Worm (Caenorhabditis elegans): ENCODE measurements around the gene H06H21.37.

Gene H06H21.37

DNA sequence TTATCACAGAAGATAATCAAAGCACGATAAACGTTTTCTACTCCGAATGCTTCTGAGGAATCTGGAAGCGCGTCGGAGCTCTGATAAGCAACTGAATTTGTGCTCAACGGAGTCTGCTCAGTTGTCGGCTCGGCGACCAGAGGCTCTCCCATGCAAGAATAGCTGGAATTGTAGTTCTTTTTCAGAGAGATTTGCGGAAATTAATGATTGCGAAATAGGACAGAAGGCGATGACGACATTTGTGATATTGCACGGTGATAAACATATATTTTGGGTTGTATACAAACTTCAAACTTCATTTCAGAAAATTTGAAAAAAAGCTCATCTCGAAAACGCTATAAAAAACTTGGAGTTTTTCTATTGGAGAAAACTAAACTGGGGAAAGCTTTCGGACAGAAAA lies at the start of gene H06H21.37:
Gene H06H21.37 (minus strand): TSS at position 162 of the 400 bp plus-strand sequence.
- TF ChIP-seq hnd-1 (tag; optimal IDR thresholded peaks at IDR 0.05), result no peak
- no peak for TF ChIP-seq B0310.2 (tag; optimal IDR thresholded peaks at IDR 0.05)
- no peak for TF ChIP-seq scrt-1 (GFP tag; IDR thresholded peaks at IDR 0.05)
- TF ChIP-seq ceh-36 (tag; optimal IDR thresholded peaks at IDR 0.05), result no peak
- TF ChIP-seq tbx-37 (GFP tag; conservative IDR thresholded peaks at IDR 0.05), result no peak
- TF ChIP-seq aly-1 (tag; optimal IDR thresholded peaks at IDR 0.05), result no peak
- TF ChIP-seq ceh-13 (GFP tag; optimal IDR thresholded peaks at IDR 0.05), result no peak
- no peak for TF ChIP-seq ama-1 (optimal IDR thresholded peaks at IDR 0.05)
- no peak for TF ChIP-seq ets-7 (tag; optimal IDR thresholded peaks at IDR 0.05)
- no peak for TF ChIP-seq flt-1 (GFP tag; IDR thresholded peaks at IDR 0.05)
- TF ChIP-seq tra-4 (tag; optimal IDR thresholded peaks at IDR 0.05), result no peak
- TF ChIP-seq F13C5.2 (tag; optimal IDR thresholded peaks at IDR 0.05), result no peak
- no peak for TF ChIP-seq hmg-4 (GFP tag; optimal IDR thresholded peaks at IDR 0.05)
- no peak for TF ChIP-seq hmbx-1 (tag; optimal IDR thresholded peaks at IDR 0.05)
- no peak for TF ChIP-seq tbx-11 (GFP tag; IDR thresholded peaks at IDR 0.05)
- no peak for TF ChIP-seq sea-1 (GFP tag; conservative IDR thresholded peaks at IDR 0.05)
- no peak for TF ChIP-seq pes-1 (GFP tag; IDR thresholded peaks at IDR 0.05)

DNA sequence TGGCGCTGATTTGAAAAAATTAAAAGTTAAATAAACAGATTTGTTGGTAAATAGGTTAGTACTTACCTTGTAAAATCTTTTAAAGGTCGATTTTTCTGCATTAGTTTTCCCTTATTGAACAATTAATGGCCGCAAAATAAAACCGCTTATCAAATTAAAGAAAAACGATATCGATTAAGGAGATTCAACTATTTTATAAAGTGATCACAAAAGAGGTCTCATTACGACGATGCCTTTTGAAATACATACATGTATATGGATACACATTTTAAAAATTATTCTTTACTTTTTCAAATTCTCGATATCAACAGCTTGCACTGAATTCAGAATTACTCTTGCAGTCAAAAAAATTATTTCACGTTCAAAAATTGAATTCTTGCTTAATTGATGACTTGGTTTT lies 48.8 kb upstream of the H06H21.37 start, which contains the start of gene Y17G9A.3:
Gene Y17G9A.3 (minus strand): TSS at position 101 of the 400 bp plus-strand sequence.
- TF ChIP-seq tra-4 (tag; optimal IDR thresholded peaks at IDR 0.05) (no peak), hmbx-1 (tag; optimal IDR thresholded peaks at IDR 0.05) (no peak), tbx-37 (GFP tag; conservative IDR thresholded peaks at IDR 0.05) (no peak), scrt-1 (GFP tag; IDR thresholded peaks at IDR 0.05) (no peak), ceh-13 (GFP tag; optimal IDR thresholded peaks at IDR 0.05) (no peak), ceh-36 (tag; optimal IDR thresholded peaks at IDR 0.05) (no peak), tbx-11 (GFP tag; IDR thresholded peaks at IDR 0.05) (no peak), F13C5.2 (tag; optimal IDR thresholded peaks at IDR 0.05) (no peak), hmg-4 (GFP tag; optimal IDR thresholded peaks at IDR 0.05) (no peak), flt-1 (GFP tag; IDR thresholded peaks at IDR 0.05) (no peak), aly-1 (tag; optimal IDR thresholded peaks at IDR 0.05) (no peak), hnd-1 (tag; optimal IDR thresholded peaks at IDR 0.05) (no peak), pes-1 (GFP tag; IDR thresholded peaks at IDR 0.05) (no peak), B0310.2 (tag; optimal IDR thresholded peaks at IDR 0.05) (no peak)

DNA sequence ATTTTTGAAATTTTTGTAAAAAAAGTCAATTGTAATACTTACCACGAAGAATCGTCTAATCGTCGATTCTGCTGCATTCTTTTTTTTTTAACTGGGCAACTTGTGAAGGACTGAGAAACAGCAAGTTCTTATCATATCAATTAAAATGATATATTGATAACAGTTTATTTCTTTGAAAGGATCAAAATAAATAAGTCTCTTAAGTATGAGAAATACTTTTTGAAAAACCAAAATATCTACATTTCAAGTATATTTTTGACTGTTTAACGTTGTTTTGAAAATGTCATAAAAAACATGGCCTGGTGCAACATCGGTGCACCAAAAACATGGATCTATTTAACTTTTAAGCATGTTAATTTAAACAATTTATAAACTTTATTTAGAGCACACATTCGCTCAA lies 46.4 kb upstream of the H06H21.37 start, which contains the start of gene Y17G9A.2:
Gene Y17G9A.2 (minus strand): TSS at position 101 of the 400 bp plus-strand sequence.
- TF ChIP-seq tbx-11 (GFP tag; IDR thresholded peaks at IDR 0.05), result no peak
- no peak for TF ChIP-seq ets-7 (tag; optimal IDR thresholded peaks at IDR 0.05)
- no peak for TF ChIP-seq ama-1 (optimal IDR thresholded peaks at IDR 0.05)
- TF ChIP-seq hnd-1 (tag; optimal IDR thresholded peaks at IDR 0.05), result no peak
- no peak for TF ChIP-seq tra-4 (tag; optimal IDR thresholded peaks at IDR 0.05)
- TF ChIP-seq ceh-13 (GFP tag; optimal IDR thresholded peaks at IDR 0.05), result no peak
- no peak for TF ChIP-seq B0310.2 (tag; optimal IDR thresholded peaks at IDR 0.05)
- TF ChIP-seq hmbx-1 (tag; optimal IDR thresholded peaks at IDR 0.05), result no peak
- TF ChIP-seq flt-1 (GFP tag; IDR thresholded peaks at IDR 0.05), result no peak
- TF ChIP-seq scrt-1 (GFP tag; IDR thresholded peaks at IDR 0.05), result no peak
- no peak for TF ChIP-seq F13C5.2 (tag; optimal IDR thresholded peaks at IDR 0.05)
- TF ChIP-seq tbx-37 (GFP tag; conservative IDR thresholded peaks at IDR 0.05), result no peak
- TF ChIP-seq ceh-36 (tag; optimal IDR thresholded peaks at IDR 0.05), result no peak
- no peak for TF ChIP-seq aly-1 (tag; optimal IDR thresholded peaks at IDR 0.05)
- TF ChIP-seq pes-1 (GFP tag; IDR thresholded peaks at IDR 0.05), result no peak
- no peak for TF ChIP-seq sea-1 (GFP tag; conservative IDR thresholded peaks at IDR 0.05)
- no peak for TF ChIP-seq hmg-4 (GFP tag; optimal IDR thresholded peaks at IDR 0.05)

DNA sequence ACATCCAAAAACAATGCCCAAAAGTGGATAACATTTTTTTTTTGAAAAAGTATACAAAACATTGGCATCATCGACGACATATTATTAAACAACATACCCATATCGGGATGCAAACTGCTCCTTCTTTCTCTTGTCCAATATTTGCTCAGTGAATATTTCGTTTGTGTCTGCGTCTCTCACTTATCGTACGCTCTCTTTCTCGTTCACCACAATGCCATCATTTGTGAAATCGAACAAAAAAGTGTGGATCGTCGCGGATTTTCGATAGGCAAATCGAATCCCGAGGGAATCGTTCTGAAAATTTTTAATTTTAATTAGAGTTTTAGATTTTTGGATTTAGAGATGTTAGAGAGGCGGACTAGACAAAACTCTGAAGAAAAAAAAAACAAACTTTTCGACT lies 37.0 kb upstream of the H06H21.37 start, which contains the start of gene tat-2:
Gene tat-2 (minus strand): TSS at position 101 of the 400 bp plus-strand sequence.
- TF ChIP-seq hnd-1 (tag; optimal IDR thresholded peaks at IDR 0.05), result no peak

DNA sequence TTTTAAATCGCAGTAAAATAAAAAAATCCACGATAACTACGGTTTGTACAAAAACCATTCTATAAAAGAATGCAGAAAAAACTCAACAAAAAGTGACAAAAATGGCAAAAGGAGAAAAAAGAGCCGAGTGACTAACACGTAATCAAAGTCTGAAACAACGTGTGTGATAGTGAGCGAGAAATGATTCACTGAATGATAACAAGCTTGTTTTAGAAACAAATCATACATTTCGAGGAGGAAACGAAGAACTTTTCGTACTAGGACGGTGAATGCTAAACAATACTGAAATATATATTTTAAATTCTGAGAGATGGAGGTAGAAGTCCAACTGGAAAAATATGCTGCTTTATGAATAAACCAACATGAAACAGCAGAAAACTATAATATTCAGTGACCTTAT lies 32.3 kb upstream of the H06H21.37 start:
- TF ChIP-seq F13C5.2 (tag; optimal IDR thresholded peaks at IDR 0.05), result no peak
- no peak for TF ChIP-seq pes-1 (GFP tag; IDR thresholded peaks at IDR 0.05)
- no peak for TF ChIP-seq ets-7 (tag; optimal IDR thresholded peaks at IDR 0.05)
- TF ChIP-seq aly-1 (tag; optimal IDR thresholded peaks at IDR 0.05), result no peak
- no peak for TF ChIP-seq ceh-13 (GFP tag; optimal IDR thresholded peaks at IDR 0.05)
- TF ChIP-seq hnd-1 (tag; optimal IDR thresholded peaks at IDR 0.05), result no peak
- TF ChIP-seq scrt-1 (GFP tag; IDR thresholded peaks at IDR 0.05), result no peak
- TF ChIP-seq hmg-4 (GFP tag; optimal IDR thresholded peaks at IDR 0.05), result no peak
- TF ChIP-seq tbx-37 (GFP tag; conservative IDR thresholded peaks at IDR 0.05), result no peak
- TF ChIP-seq flt-1 (GFP tag; IDR thresholded peaks at IDR 0.05), result no peak
- no peak for TF ChIP-seq B0310.2 (tag; optimal IDR thresholded peaks at IDR 0.05)
- no peak for TF ChIP-seq tbx-11 (GFP tag; IDR thresholded peaks at IDR 0.05)
- TF ChIP-seq sea-1 (GFP tag; conservative IDR thresholded peaks at IDR 0.05), result no peak
- no peak for TF ChIP-seq tra-4 (tag; optimal IDR thresholded peaks at IDR 0.05)

DNA sequence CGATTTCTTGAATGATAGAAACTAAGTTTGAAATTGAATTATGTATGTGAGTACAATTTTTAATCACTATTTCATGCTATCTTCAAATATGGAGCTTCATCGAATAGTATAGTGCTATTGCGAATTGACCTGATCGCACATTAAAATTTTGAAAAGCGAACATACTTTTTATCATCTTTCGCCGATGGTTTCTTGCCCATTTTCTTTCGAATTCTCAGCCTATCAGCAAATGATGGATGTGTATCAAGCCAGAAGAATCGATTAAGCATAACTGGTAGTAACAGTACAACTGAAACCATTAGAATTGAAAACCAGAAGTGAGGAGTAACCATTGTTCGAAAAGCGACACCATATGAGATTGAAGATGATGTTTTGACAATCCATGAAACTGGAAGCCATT lies 19.9 kb upstream of the H06H21.37 start:
- TF ChIP-seq ets-7 (tag; optimal IDR thresholded peaks at IDR 0.05) (no peak), tra-4 (tag; optimal IDR thresholded peaks at IDR 0.05) (no peak), aly-1 (tag; optimal IDR thresholded peaks at IDR 0.05) (no peak), B0310.2 (tag; optimal IDR thresholded peaks at IDR 0.05) (no peak), tbx-37 (GFP tag; conservative IDR thresholded peaks at IDR 0.05) (no peak), pes-1 (GFP tag; IDR thresholded peaks at IDR 0.05) (no peak), hmbx-1 (tag; optimal IDR thresholded peaks at IDR 0.05) (no peak), scrt-1 (GFP tag; IDR thresholded peaks at IDR 0.05) (no peak), hnd-1 (tag; optimal IDR thresholded peaks at IDR 0.05) (no peak), ceh-36 (tag; optimal IDR thresholded peaks at IDR 0.05) (no peak), ama-1 (optimal IDR thresholded peaks at IDR 0.05) (no peak), F13C5.2 (tag; optimal IDR thresholded peaks at IDR 0.05) (no peak), sea-1 (GFP tag; conservative IDR thresholded peaks at IDR 0.05) (no peak)

DNA sequence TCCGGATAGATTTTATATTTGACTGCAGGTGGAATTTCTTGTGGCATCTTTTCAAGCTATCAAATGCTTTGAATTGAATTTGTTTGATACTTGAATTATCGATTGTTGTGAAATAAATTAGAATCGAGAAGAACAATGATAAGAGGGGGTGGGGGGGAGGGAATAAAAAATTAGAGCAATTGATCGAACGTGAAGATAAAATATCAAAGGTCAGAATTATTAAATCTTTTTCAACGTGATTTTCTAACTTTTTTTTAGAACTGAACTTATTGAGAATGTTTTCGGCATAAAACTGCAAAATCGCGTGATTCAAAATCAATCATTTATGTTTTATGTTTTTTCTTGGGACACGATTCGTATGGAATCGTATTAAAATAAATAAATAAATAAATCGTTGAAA lies 17.4 kb upstream of the H06H21.37 start, which contains the start of gene mpz-4:
Gene mpz-4 (minus strand): TSS at position 101 of the 400 bp plus-strand sequence.
- TF ChIP-seq hnd-1 (tag; optimal IDR thresholded peaks at IDR 0.05), result no peak
- TF ChIP-seq F13C5.2 (tag; optimal IDR thresholded peaks at IDR 0.05), result no peak
- no peak for TF ChIP-seq scrt-1 (GFP tag; IDR thresholded peaks at IDR 0.05)
- TF ChIP-seq tbx-11 (GFP tag; IDR thresholded peaks at IDR 0.05), result no peak

Measured in whole organism, early embryonic.